Fruit fly (Drosophila melanogaster) whole organism, prepupa: ENCODE results near the gene nkd.
A peak's percentile ranks its signal among the peaks of the same experiment; 100 is the strongest.

Experiments
- Blimp-1 ChIP-seq: fragments of 200-800 bp; sonication (Bioruptor generic); optimal IDR thresholded peaks from 3 replicates; lab custom pipeline; 2017; ENCODE audit warnings: missing biosample characterization, missing genetic modification characterization, mild to moderate bottlenecking, moderate library complexity, missing genetic modification reagents
- CG10631 ChIP-seq: fragments of 200-800 bp; sonication (Bioruptor generic); optimal IDR thresholded peaks from 2 replicates; lab custom pipeline; 2016; ENCODE audit warnings: missing biosample characterization, missing genetic modification characterization
- CG10669 ChIP-seq: fragments of 200-800 bp; sonication (Bioruptor generic); optimal IDR thresholded peaks from 3 replicates; lab custom pipeline; 2018; ENCODE audit warnings: missing biosample characterization, mild to moderate bottlenecking, missing genetic modification characterization, moderate library complexity
- CG11294 ChIP-seq: fragments of 200-800 bp; sonication (Bioruptor generic); IDR thresholded peaks from 2 replicates; pipeline ENCODE4 v1.3.6; 2022; ENCODE audit warnings: missing biosample characterization, missing genetic modification characterization
- CG11902 ChIP-seq: fragments of 200-800 bp; sonication (Bioruptor generic); optimal IDR thresholded peaks from 3 replicates; lab custom pipeline; 2016; ENCODE audit warnings: missing biosample characterization, missing genetic modification characterization
- CG15336 ChIP-seq: fragments of 200-800 bp; sonication (Bioruptor generic); IDR thresholded peaks from 2 replicates; pipeline ENCODE4 v1.3.6; 2022; ENCODE audit warnings: missing biosample characterization, missing genetic modification characterization
- CG3032 ChIP-seq: fragments of 200-800 bp; optimal IDR thresholded peaks from 2 replicates; lab custom pipeline; 2019; ENCODE audit warnings: missing biosample characterization, mild to moderate bottlenecking, missing genetic modification characterization, moderate library complexity
- CG31627 ChIP-seq: fragments of 200-800 bp; sonication (Bioruptor generic); optimal IDR thresholded peaks from 3 replicates; lab custom pipeline; 2016; ENCODE audit warnings: missing biosample characterization, missing genetic modification characterization
- CG32006 ChIP-seq: fragments of 200-800 bp; sonication (Bioruptor generic); optimal IDR thresholded peaks from 3 replicates; lab custom pipeline; 2017; ENCODE audit warnings: missing biosample characterization, mild to moderate bottlenecking, missing genetic modification characterization
- CG34406 ChIP-seq: fragments of 200-800 bp; sonication (Bioruptor generic); optimal IDR thresholded peaks from 3 replicates; lab custom pipeline; 2016; ENCODE audit warnings: missing biosample characterization, missing genetic modification characterization
- CG3919 ChIP-seq: fragments of 200-800 bp; sonication (Bioruptor generic); optimal IDR thresholded peaks from 3 replicates; lab custom pipeline; 2016; ENCODE audit warnings: missing biosample characterization, missing genetic modification characterization
- CG4318 ChIP-seq: fragments of 200-800 bp; sonication (Bioruptor generic); optimal IDR thresholded peaks from 3 replicates; lab custom pipeline; 2017; ENCODE audit warnings: missing biosample characterization, mild to moderate bottlenecking, missing genetic modification characterization
- CG6163 ChIP-seq: fragments of 200-800 bp; sonication (Bioruptor generic); IDR thresholded peaks from 3 replicates; pipeline ENCODE4 v1.3.6; 2022; ENCODE audit warnings: missing biosample characterization, missing genetic modification characterization
- CG6276 ChIP-seq: fragments of 200-800 bp; sonication (Bioruptor generic); optimal IDR thresholded peaks from 2 replicates; lab custom pipeline; 2017; ENCODE audit warnings: missing biosample characterization, mild to moderate bottlenecking, missing genetic modification characterization
- CG6792 ChIP-seq: fragments of 200-800 bp; sonication (Bioruptor generic); optimal IDR thresholded peaks from 3 replicates; lab custom pipeline; 2016; ENCODE audit warnings: missing biosample characterization, missing genetic modification characterization
- CG6808 ChIP-seq: fragments of 200-800 bp; sonication (Bioruptor generic); optimal IDR thresholded peaks from 3 replicates; lab custom pipeline; 2017; ENCODE audit warnings: missing biosample characterization, missing genetic modification characterization, mild to moderate bottlenecking, moderate library complexity, missing genetic modification reagents
- CG6854 ChIP-seq: fragments of 200-800 bp; sonication (Bioruptor generic); optimal IDR thresholded peaks from 2 replicates; lab custom pipeline; 2017; ENCODE audit warnings: missing biosample characterization, mild to moderate bottlenecking, missing genetic modification characterization
- CG8632 ChIP-seq: fragments of 200-800 bp; sonication (Bioruptor generic); optimal IDR thresholded peaks from 3 replicates; lab custom pipeline; 2016; ENCODE audit warnings: missing biosample characterization, missing genetic modification characterization
- CG9139 ChIP-seq: fragments of 200-800 bp; sonication (Bioruptor generic); optimal IDR thresholded peaks from 3 replicates; lab custom pipeline; 2017; ENCODE audit warnings: missing biosample characterization, mild to moderate bottlenecking, missing genetic modification characterization
- Eip78C ChIP-seq: fragments of 200-800 bp; sonication (Bioruptor generic); peaks from one replicate; lab custom pipeline; 2016; ENCODE audit warnings: missing biosample characterization, missing genetic modification characterization
- Eip93F ChIP-seq: fragments of 200-800 bp; sonication (Bioruptor generic); optimal IDR thresholded peaks from 2 replicates; lab custom pipeline; 2016; ENCODE audit warnings: missing biosample characterization, mild to moderate bottlenecking, missing genetic modification characterization
- Ets21C ChIP-seq: fragments of 200-800 bp; sonication (Bioruptor generic); optimal IDR thresholded peaks from 3 replicates; lab custom pipeline; 2016; ENCODE audit warnings: missing biosample characterization, missing genetic modification characterization
- Hr38 ChIP-seq: sonication (Bioruptor generic); optimal IDR thresholded peaks from 2 replicates; lab custom pipeline; 2016; ENCODE audit warnings: missing biosample characterization, missing genetic modification characterization
- Hr39 ChIP-seq: fragments of 200-800 bp; sonication (Bioruptor generic); optimal IDR thresholded peaks from 2 replicates; lab custom pipeline; 2016; ENCODE audit warnings: missing biosample characterization, missing genetic modification characterization
- Hr4 ChIP-seq: fragments of 200-800 bp; sonication (Bioruptor generic); optimal IDR thresholded peaks from 3 replicates; lab custom pipeline; 2016; ENCODE audit warnings: missing biosample characterization, missing genetic modification characterization
- Lpt ChIP-seq: fragments of 200-800 bp; sonication (Bioruptor generic); optimal IDR thresholded peaks from 3 replicates; lab custom pipeline; 2016; ENCODE audit warnings: missing biosample characterization, missing genetic modification characterization
- Met ChIP-seq: fragments of 200-800 bp; sonication (Bioruptor generic); optimal IDR thresholded peaks from 3 replicates; lab custom pipeline; 2016; ENCODE audit warnings: missing biosample characterization, missing genetic modification characterization
- OdsH ChIP-seq: fragments of 200-800 bp; sonication (Bioruptor generic); optimal IDR thresholded peaks from 3 replicates; lab custom pipeline; 2016; ENCODE audit warnings: missing biosample characterization, missing genetic modification characterization
- Smox ChIP-seq: fragments of 200-800 bp; sonication (Bioruptor generic); optimal IDR thresholded peaks from 3 replicates; lab custom pipeline; 2016; ENCODE audit warnings: missing biosample characterization, missing genetic modification characterization
- Sox102F ChIP-seq: fragments of 200-800 bp; sonication (Bioruptor generic); optimal IDR thresholded peaks from 2 replicates; lab custom pipeline; 2016; ENCODE audit warnings: missing biosample characterization, mild to moderate bottlenecking, missing genetic modification characterization
- Sox14 ChIP-seq: fragments of 200-800 bp; sonication (Bioruptor generic); optimal IDR thresholded peaks from 3 replicates; lab custom pipeline; 2016; ENCODE audit warnings: missing biosample characterization, missing genetic modification characterization
- Sox15 ChIP-seq: fragments of 200-800 bp; sonication (Bioruptor generic); optimal IDR thresholded peaks from 3 replicates; lab custom pipeline; 2016; ENCODE audit warnings: missing biosample characterization, missing genetic modification characterization
- achi ChIP-seq: fragments of 200-800 bp; sonication (Bioruptor generic); optimal IDR thresholded peaks from 3 replicates; lab custom pipeline; 2016; ENCODE audit warnings: missing biosample characterization, missing genetic modification characterization
- acj6 ChIP-seq: fragments of 200-800 bp; sonication (Bioruptor generic); optimal IDR thresholded peaks from 3 replicates; lab custom pipeline; 2016; ENCODE audit warnings: missing biosample characterization, missing genetic modification characterization
- cyc ChIP-seq: fragments of 200-800 bp; sonication (Bioruptor generic); optimal IDR thresholded peaks from 3 replicates; lab custom pipeline; 2016; ENCODE audit warnings: missing biosample characterization, missing genetic modification characterization
- dac ChIP-seq: fragments of 200-800 bp; sonication (Bioruptor generic); optimal IDR thresholded peaks from 2 replicates; lab custom pipeline; 2017; ENCODE audit warnings: missing biosample characterization, mild to moderate bottlenecking, missing genetic modification characterization
- dsx ChIP-seq: fragments of 200-800 bp; optimal IDR thresholded peaks from 3 replicates; lab custom pipeline; 2019; ENCODE audit warnings: missing biosample characterization, mild to moderate bottlenecking, missing genetic modification characterization, moderate library complexity; ENCODE audit not compliant: poor library complexity, severe bottlenecking
- fkh ChIP-seq: fragments of 200-800 bp; sonication (Bioruptor generic); optimal IDR thresholded peaks from 3 replicates; lab custom pipeline; 2017; ENCODE audit warnings: missing biosample characterization, mild to moderate bottlenecking, missing genetic modification characterization, moderate library complexity
- lz ChIP-seq: fragments of 200-800 bp; sonication (Bioruptor generic); optimal IDR thresholded peaks from 3 replicates; lab custom pipeline; 2016; ENCODE audit warnings: missing biosample characterization, missing genetic modification characterization
- pdm3 ChIP-seq: fragments of 200-800 bp; sonication (Bioruptor generic); optimal IDR thresholded peaks from 3 replicates; lab custom pipeline; 2016; ENCODE audit warnings: missing biosample characterization, missing genetic modification characterization
- ss ChIP-seq, 2 experiments: fragments of 200-800 bp; sonication (Bioruptor generic); optimal IDR thresholded peaks; 2 replicates in 1 of 2; 3 replicates in 1 of 2; lab custom pipeline; 2017 to 2018; ENCODE audit warnings: mild to moderate bottlenecking in 2 of 2, missing biosample characterization in 2 of 2, missing genetic modification characterization in 2 of 2, moderate library complexity in 1 of 2
- svp ChIP-seq: fragments of 200-800 bp; sonication (Bioruptor generic); peaks from one replicate; lab custom pipeline; 2016; ENCODE audit warnings: missing biosample characterization, missing genetic modification characterization
- topi ChIP-seq: fragments of 200-800 bp; sonication (Bioruptor generic); optimal IDR thresholded peaks from 3 replicates; lab custom pipeline; 2016; ENCODE audit warnings: missing biosample characterization, missing genetic modification characterization
- vri ChIP-seq: fragments of 200-800 bp; sonication (Bioruptor generic); optimal IDR thresholded peaks from 3 replicates; lab custom pipeline; 2016; ENCODE audit warnings: missing biosample characterization, mild to moderate bottlenecking, missing genetic modification characterization

Gene nkd

DNA sequence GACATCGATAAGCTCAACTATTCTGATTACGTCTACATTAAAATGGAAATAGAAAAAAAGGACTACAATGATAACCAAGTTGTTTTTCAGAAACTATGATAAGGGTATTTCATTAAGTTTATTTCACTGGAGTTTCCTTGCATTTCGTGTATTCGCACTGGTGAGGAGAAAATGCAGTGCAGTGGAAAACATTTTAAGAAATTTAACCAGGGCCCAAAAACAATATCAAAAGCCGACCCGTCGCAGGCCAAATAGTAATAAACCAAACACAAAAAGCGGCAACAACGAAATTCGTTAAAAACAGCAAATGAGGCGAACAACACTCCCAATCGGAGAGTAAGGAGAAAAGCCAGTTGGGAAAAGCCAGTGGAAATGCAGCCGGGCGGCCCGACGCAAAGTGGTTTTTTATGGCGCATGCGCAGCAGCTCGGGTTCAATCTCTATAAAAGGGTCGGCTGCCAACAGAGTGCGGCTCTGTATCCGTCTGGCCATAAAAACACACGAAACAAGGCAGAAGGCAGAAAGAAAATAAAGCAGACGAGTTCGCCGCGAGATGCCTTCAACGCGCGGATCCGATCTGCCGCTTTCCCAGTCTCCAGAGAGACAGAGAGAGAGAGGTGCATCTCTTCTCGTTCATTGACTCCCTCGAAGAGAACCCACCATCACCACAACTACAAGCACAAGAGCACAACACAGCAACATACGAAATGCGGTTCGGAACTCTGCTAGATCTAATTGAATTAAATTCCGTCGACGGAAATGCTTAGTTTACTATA is 35.9 kb upstream of the nkd start:
- TF ChIP-seq CG32006 (GFP tag; lab: Kevin White, UChicago) (peak; percentile 38), CG6163 (GFP tag; lab: Robert Waterston, UW) (peak; percentile 49; the same call in 1 of the 3 replicates), acj6 (GFP tag; lab: Kevin White, UChicago) (peak; percentile 14), CG4318 (GFP tag; lab: Kevin White, UChicago) (no peak), CG6854 (GFP tag; lab: Kevin White, UChicago) (peak; percentile 11), svp (peak; percentile 69), Lpt (GFP tag; lab: Kevin White, UChicago) (peak; percentile 3), CG34406 (GFP tag; lab: Kevin White, UChicago) (no peak), Hr4 (GFP tag; lab: Kevin White, UChicago) (peak; percentile 43), dsx (GFP tag; lab: Kevin White, UChicago) (peak; percentile 1), Eip78C (peak; percentile 71), Sox15 (GFP tag; lab: Kevin White, UChicago) (no peak), CG3032 (tag; lab: Kevin White, UChicago) (peak; percentile 10)

dm6 chr3L:19079798-19080691 is 34.8 kb upstream of the nkd start:
- TF ChIP-seq CG11294 (GFP tag; lab: Robert Waterston, UW) (no peak), CG10631 (GFP tag; lab: Kevin White, UChicago) (peak; percentile 83), dac (peak; percentile 52), CG32006 (GFP tag; lab: Kevin White, UChicago) (peak; percentile 89), ss (GFP tag; optimal IDR thresholded peaks at IDR 0.05; lab: Kevin White, UChicago) (peak; percentile 8 to 74), CG34406 (GFP tag; lab: Kevin White, UChicago) (peak; percentile 81), pdm3 (GFP tag; lab: Kevin White, UChicago) (peak; percentile 82), Sox102F (GFP tag; lab: Kevin White, UChicago) (peak; percentile 79), CG11902 (peak; percentile 72), fkh (GFP tag; lab: Kevin White, UChicago) (peak; percentile 67), Ets21C (peak; percentile 59), Met (GFP tag; lab: Kevin White, UChicago) (peak; percentile 83), CG3032 (tag; lab: Kevin White, UChicago) (peak; percentile 53), Lpt (GFP tag; lab: Kevin White, UChicago) (peak; percentile 3), Eip93F (GFP tag; lab: Kevin White, UChicago) (no peak), Hr39 (GFP tag; lab: Kevin White, UChicago) (peak; percentile 78), cyc (GFP tag; lab: Kevin White, UChicago) (peak; percentile 73), CG8632 (GFP tag; lab: Kevin White, UChicago) (peak; percentile 76), vri (GFP tag; lab: Kevin White, UChicago) (no peak), svp (peak; percentile 94), CG6276 (GFP tag; lab: Kevin White, UChicago) (peak; percentile 79), CG15336 (GFP tag; lab: Robert Waterston, UW) (peak; percentile 55), OdsH (GFP tag; lab: Kevin White, UChicago) (peak; percentile 78), CG6792 (GFP tag; lab: Kevin White, UChicago) (peak; percentile 68), CG6163 (GFP tag; lab: Robert Waterston, UW) (peak; percentile 49; the same call in 1 of the 3 replicates), topi (GFP tag; lab: Kevin White, UChicago) (peak; percentile 84), dsx (GFP tag; lab: Kevin White, UChicago) (peak; percentile 78), Sox14 (peak; percentile 82), CG3919 (GFP tag; lab: Kevin White, UChicago) (peak; percentile 77), acj6 (GFP tag; lab: Kevin White, UChicago) (peak; percentile 73), CG10669 (GFP tag; lab: Kevin White, UChicago) (peak; percentile 69), lz (peak; percentile 84), achi (GFP tag; lab: Kevin White, UChicago) (peak; percentile 74), CG6808 (GFP tag; lab: Kevin White, UChicago) (peak; percentile 72), CG31627 (GFP tag; lab: Kevin White, UChicago) (peak; percentile 78), Smox (GFP tag; lab: Kevin White, UChicago) (peak; percentile 79), CG9139 (GFP tag; lab: Kevin White, UChicago) (peak; percentile 4), Blimp-1 (peak; percentile 56), Hr38 (GFP tag; lab: Kevin White, UChicago) (no peak)
